Fruit fly (Drosophila melanogaster): Measurements from ENCODE around the gene GATAe.

GATAe gene

dm6 chr3R:15983541-15984229 lies 25.2 kb upstream of the GATAe start (continued):
- TF ChIP-seq CG7987 (GFP tag; optimal IDR thresholded peaks at IDR 0.05) (peak; percentile 4), Nf-YB (GFP tag; optimal IDR thresholded peaks at IDR 0.05) (peak; percentile 48), CG6272 (GFP tag; IDR thresholded peaks at IDR 0.05) (no peak), CG11093 (GFP tag; IDR thresholded peaks at IDR 0.05) (no peak), toy (GFP tag; IDR thresholded peaks at IDR 0.05) (no peak), ftz-f1 (GFP tag; optimal IDR thresholded peaks at IDR 0.05) (no peak), CG17361 (GFP tag; IDR thresholded peaks at IDR 0.05) (peak; percentile 51; the same call in 1 of the 3 replicates), CG3995 (GFP tag; optimal IDR thresholded peaks at IDR 0.05) (no peak), E2f1 (GFP tag; IDR thresholded peaks at IDR 0.05) (no peak), kni (GFP tag; optimal IDR thresholded peaks at IDR 0.05) (peak; percentile 38), MTF-1 (GFP tag; optimal IDR thresholded peaks at IDR 0.05; ENCODE audit: borderline replicate concordance) (peak; percentile 33), CG30403 (GFP tag; optimal IDR thresholded peaks at IDR 0.05) (no peak), Hand (GFP tag; optimal IDR thresholded peaks at IDR 0.05) (no peak), gro (GFP tag; optimal IDR thresholded peaks at IDR 0.05) (no peak), lilli (GFP tag; optimal IDR thresholded peaks at IDR 0.05) (no peak), cato (GFP tag; optimal IDR thresholded peaks at IDR 0.05; ENCODE audit: borderline replicate concordance) (no peak), corto (GFP tag; optimal IDR thresholded peaks at IDR 0.05) (no peak), CG8089 (GFP tag; optimal IDR thresholded peaks at IDR 0.05) (no peak), CG14667 (GFP tag; IDR thresholded peaks at IDR 0.05) (no peak), otp (GFP tag; IDR thresholded peaks at IDR 0.05) (peak; percentile 7; the same call in 1 of the 3 replicates), CG5180 (GFP tag; optimal IDR thresholded peaks at IDR 0.05) (peak; percentile 15), NfI (GFP tag; optimal IDR thresholded peaks at IDR 0.05) (no peak), maf-S (GFP tag; optimal IDR thresholded peaks at IDR 0.05) (no peak), org-1 (GFP tag; optimal IDR thresholded peaks at IDR 0.05) (peak; percentile 3), Elba2 (GFP tag; optimal IDR thresholded peaks at IDR 0.05) (no peak), C15 (GFP tag; IDR thresholded peaks at IDR 0.05) (no peak), stwl (tag; optimal IDR thresholded peaks at IDR 0.05) (no peak), Atf6 (GFP tag; IDR thresholded peaks at IDR 0.05) (no peak), tna (GFP tag; IDR thresholded peaks at IDR 0.05; ENCODE audit: partially characterized antibody) (no peak), Lim3 (GFP tag; IDR thresholded peaks at IDR 0.05) (no peak), pnt (GFP tag; optimal IDR thresholded peaks at IDR 0.05) (no peak), Sry-δ (GFP tag; optimal IDR thresholded peaks at IDR 0.05) (no peak), tup (GFP tag; optimal IDR thresholded peaks at IDR 0.05) (no peak), CG12659 (GFP tag; optimal IDR thresholded peaks at IDR 0.05) (no peak), CG10366 (GFP tag; IDR thresholded peaks at IDR 0.05) (no peak), gem (tag; optimal IDR thresholded peaks at IDR 0.05) (peak; percentile 60), tap (tag; optimal IDR thresholded peaks at IDR 0.05) (peak; percentile 53), Blimp-1 (GFP tag; optimal IDR thresholded peaks at IDR 0.05) (peak; percentile 62), CG31388 (GFP tag; optimal IDR thresholded peaks at IDR 0.05) (no peak), CG17829 (tag; optimal IDR thresholded peaks at IDR 0.05) (peak; percentile 30), Pdp1 (GFP tag; optimal IDR thresholded peaks at IDR 0.05) (peak in 1 of 2 experiments; percentile 9), CG2116 (GFP tag; optimal IDR thresholded peaks at IDR 0.05) (peak; percentile 25), CG12744 (GFP tag; optimal IDR thresholded peaks at IDR 0.05) (no peak), CG6254 (GFP tag; optimal IDR thresholded peaks at IDR 0.05) (peak; percentile 20), Hmr (GFP tag; optimal IDR thresholded peaks at IDR 0.05) (peak; percentile 21), CG1603 (tag; optimal IDR thresholded peaks at IDR 0.05) (peak; percentile 71), CG1647 (GFP tag; optimal IDR thresholded peaks at IDR 0.05) (no peak), B-H1 (GFP tag; IDR thresholded peaks at IDR 0.05) (no peak), sr (GFP tag; IDR thresholded peaks at IDR 0.05) (no peak)

Measured in whole organism, embryonic.